Worm (Caenorhabditis elegans) whole organism, midembryonic: ENCODE data around the gene F37C12.14.

Experiments used
- T22C8.4 ChIP-seq: fragments of 200-800 bp; sonication (Bioruptor generic); IDR thresholded peaks from 2 replicates; pipeline ENCODE4 v1.3.6; 2022; ENCODE audit warnings: missing genetic modification characterization, missing compliant biosample characterization
- cog-1 ChIP-seq: sonication (generic microtip); optimal IDR thresholded peaks from 2 replicates; lab custom pipeline; 2016; ENCODE audit warnings: missing genetic modification characterization, missing compliant biosample characterization
- flt-1 ChIP-seq: fragments of 200-800 bp; sonication (Bioruptor generic); IDR thresholded peaks from 2 replicates; pipeline ENCODE4 v1.3.6; 2022; ENCODE audit warnings: missing genetic modification characterization, missing compliant biosample characterization
- klf-2 ChIP-seq: fragments of 200-800 bp; sonication (Bioruptor generic); conservative IDR thresholded peaks from 2 replicates; pipeline ENCODE4 v1.3.6; 2022; ENCODE audit warnings: missing genetic modification reagents, missing genetic modification characterization, missing compliant biosample characterization
- med-1 ChIP-seq: sonication (generic microtip); optimal IDR thresholded peaks from 2 replicates; lab custom pipeline; 2017; ENCODE audit warnings: missing genetic modification characterization, mild to moderate bottlenecking, missing compliant biosample characterization, antibody characterized with exemption, missing genetic modification reagents; ENCODE audit not compliant: insufficient read depth
- ref-1 ChIP-seq: fragments of 200-800 bp; sonication (Bioruptor generic); conservative IDR thresholded peaks from 2 replicates; pipeline ENCODE4 v1.3.6; 2022; ENCODE audit warnings: missing genetic modification reagents, missing genetic modification characterization, missing compliant biosample characterization
- tab-1 ChIP-seq: fragments of 200-800 bp; sonication (Bioruptor generic); IDR thresholded peaks from 2 replicates; pipeline ENCODE4 v1.3.6; 2022; ENCODE audit warnings: missing genetic modification characterization, missing compliant biosample characterization
- ztf-23 ChIP-seq: fragments of 200-800 bp; sonication (Bioruptor generic); IDR thresholded peaks from 2 replicates; pipeline ENCODE4 v1.3.6; 2022; ENCODE audit warnings: missing genetic modification reagents, missing genetic modification characterization, missing compliant biosample characterization
- ztf-29 ChIP-seq: fragments of 200-800 bp; sonication (Bioruptor generic); IDR thresholded peaks from 2 replicates; pipeline ENCODE4 v1.3.6; 2022; ENCODE audit warnings: missing genetic modification reagents, missing genetic modification characterization, missing compliant biosample characterization

Gene F37C12.14

ce11 chrIII:7161055-7161454, 24.3 kb downstream of the F37C12.14 start, which contains the start of gene rnp-7:
Gene rnp-7, minus strand, starts transcription at chrIII:7161155.
- TF ChIP-seq klf-2 (GFP tag; lab: Robert Waterston, UW) = no peak
- TF ChIP-seq ztf-29 = no peak
- TF ChIP-seq ref-1 (GFP tag; lab: Robert Waterston, UW) = no peak

ce11 chrIII:7159246-7159645, 26.1 kb downstream of the F37C12.14 start:
- TF ChIP-seq ztf-23 (GFP tag; lab: Robert Waterston, UW) = no peak

ce11 chrIII:7158709-7159108, 26.7 kb downstream of the F37C12.14 start, which contains the start of gene nuo-4:
Gene nuo-4, minus strand, starts transcription at chrIII:7158809.
- 0 out of 2 replicates have a peak, but pooled peaks have one; percentile 38 for TF ChIP-seq flt-1
- no peak for TF ChIP-seq klf-2 (GFP tag; lab: Robert Waterston, UW)

- TF ChIP-seq ztf-23 (GFP tag; lab: Robert Waterston, UW) (peak; percentile 69; the same call in 1 of the 2 replicates), ref-1 (GFP tag; lab: Robert Waterston, UW) (no peak), T22C8.4 (no peak), flt-1 (peak; percentile 73; the same call in 1 of the 2 replicates), cog-1 (tag; lab: Kevin White, UChicago) (peak; percentile 82)
Observed at ce11 chrIII:7155631-7156030, 29.7 kb downstream of the F37C12.14 start.

ce11 chrIII:7154526-7154925, 30.8 kb downstream of the F37C12.14 start:
- no peak for TF ChIP-seq klf-2 (GFP tag; lab: Robert Waterston, UW)
- TF ChIP-seq ztf-29 = no peak
- TF ChIP-seq cog-1 (tag; lab: Kevin White, UChicago) = no peak
- TF ChIP-seq med-1 (GFP tag; lab: Kevin White, UChicago) = no peak
- TF ChIP-seq ztf-23 (GFP tag; lab: Robert Waterston, UW) = no peak
- no peak for TF ChIP-seq T22C8.4
- TF ChIP-seq ref-1 (GFP tag; lab: Robert Waterston, UW) = no peak
- TF ChIP-seq tab-1 (GFP tag; lab: Robert Waterston, UW) = no peak
- TF ChIP-seq flt-1 = no peak

ce11 chrIII:7153747-7154238, 31.6 kb downstream of the F37C12.14 start, which contains the start of gene ogt-1:
Gene ogt-1, minus strand, starts transcription at chrIII:7153797.
- no peak for TF ChIP-seq med-1 (GFP tag; lab: Kevin White, UChicago)
- peak; percentile 69; the same call in 1 of the 2 replicates for TF ChIP-seq ztf-29
- TF ChIP-seq cog-1 (tag; lab: Kevin White, UChicago) = peak; percentile 47
- TF ChIP-seq klf-2 (GFP tag; lab: Robert Waterston, UW) = no peak
- peak; percentile 57; the same call in 1 of the 2 replicates for TF ChIP-seq ztf-23 (GFP tag; lab: Robert Waterston, UW)
- no peak for TF ChIP-seq flt-1
- TF ChIP-seq tab-1 (GFP tag; lab: Robert Waterston, UW) = no peak
- no peak for TF ChIP-seq ref-1 (GFP tag; lab: Robert Waterston, UW)
- no peak for TF ChIP-seq T22C8.4

ce11 chrIII:7152569-7152968, 32.8 kb downstream of the F37C12.14 start:
- TF ChIP-seq ztf-23 (GFP tag; lab: Robert Waterston, UW) (no peak), klf-2 (GFP tag; lab: Robert Waterston, UW) (no peak), med-1 (GFP tag; lab: Kevin White, UChicago) (no peak), flt-1 (no peak), ref-1 (GFP tag; lab: Robert Waterston, UW) (no peak), tab-1 (GFP tag; lab: Robert Waterston, UW) (no peak), T22C8.4 (no peak), ztf-29 (no peak), cog-1 (tag; lab: Kevin White, UChicago) (no peak)

ce11 chrIII:7150162-7150561, 35.2 kb downstream of the F37C12.14 start:
- TF ChIP-seq T22C8.4 (no peak), flt-1 (no peak), cog-1 (tag; lab: Kevin White, UChicago) (no peak), tab-1 (GFP tag; lab: Robert Waterston, UW) (no peak), ref-1 (GFP tag; lab: Robert Waterston, UW) (no peak), ztf-29 (no peak), ztf-23 (GFP tag; lab: Robert Waterston, UW) (no peak), med-1 (GFP tag; lab: Kevin White, UChicago) (no peak)

- TF ChIP-seq flt-1 (no peak), ztf-29 (no peak), med-1 (GFP tag; lab: Kevin White, UChicago) (no peak), cog-1 (tag; lab: Kevin White, UChicago) (no peak), ztf-23 (GFP tag; lab: Robert Waterston, UW) (no peak), ref-1 (GFP tag; lab: Robert Waterston, UW) (no peak), klf-2 (GFP tag; lab: Robert Waterston, UW) (no peak), T22C8.4 (no peak), tab-1 (GFP tag; lab: Robert Waterston, UW) (no peak)
Observed at ce11 chrIII:7148191-7148590, 37.2 kb downstream of the F37C12.14 start.

- TF ChIP-seq klf-2 (GFP tag; lab: Robert Waterston, UW) = no peak
- TF ChIP-seq ztf-23 (GFP tag; lab: Robert Waterston, UW) = no peak
- TF ChIP-seq ztf-29 = no peak
- TF ChIP-seq cog-1 (tag; lab: Kevin White, UChicago) = no peak
- TF ChIP-seq tab-1 (GFP tag; lab: Robert Waterston, UW) = no peak
- no peak for TF ChIP-seq med-1 (GFP tag; lab: Kevin White, UChicago)
Observed at ce11 chrIII:7146341-7146740, 39.0 kb downstream of the F37C12.14 start.
